Fruit fly (Drosophila melanogaster) whole organism, embryonic: ENCODE data around the gene CG15725.

Source experiments
- CG10366 ChIP-seq: fragments of 200-800 bp; sonication (Bioruptor generic); IDR thresholded peaks from 2 replicates; pipeline ENCODE4 v1.3.6; 2022; ENCODE audit warnings: missing biosample characterization, missing genetic modification characterization
- CG11398 ChIP-seq: fragments of 200-800 bp; sonication (Bioruptor generic); optimal IDR thresholded peaks from 2 replicates; lab custom pipeline; 2016; ENCODE audit warnings: missing biosample characterization, missing genetic modification characterization
- CG12104 ChIP-seq: fragments of 200-800 bp; sonication (Bioruptor generic); optimal IDR thresholded peaks from 3 replicates; lab custom pipeline; 2016; ENCODE audit warnings: missing biosample characterization, missing genetic modification characterization
- CG15479 ChIP-seq: fragments of 200-800 bp; sonication (Bioruptor generic); optimal IDR thresholded peaks from 3 replicates; lab custom pipeline; 2019; ENCODE audit warnings: missing biosample characterization, mild to moderate bottlenecking, missing genetic modification characterization, moderate library complexity
- CG1603 ChIP-seq: fragments of 200-800 bp; sonication (Bioruptor generic); optimal IDR thresholded peaks from 2 replicates; lab custom pipeline; 2019; ENCODE audit warnings: missing biosample characterization, mild to moderate bottlenecking, missing genetic modification characterization, moderate library complexity
- CG1832 ChIP-seq: fragments of 200-800 bp; sonication (Bioruptor generic); optimal IDR thresholded peaks from 2 replicates; lab custom pipeline; 2017; ENCODE audit warnings: missing biosample characterization, mild to moderate bottlenecking, missing genetic modification characterization, inconsistent platforms
- CG18619 ChIP-seq: fragments of 200-800 bp; sonication (Bioruptor generic); optimal IDR thresholded peaks from 3 replicates; lab custom pipeline; 2017; ENCODE audit warnings: missing biosample characterization, mild to moderate bottlenecking, missing genetic modification characterization
- CG2202 ChIP-seq: fragments of 200-800 bp; sonication (Bioruptor generic); optimal IDR thresholded peaks from 2 replicates; lab custom pipeline; 2018; ENCODE audit warnings: missing biosample characterization, mild to moderate bottlenecking, missing genetic modification characterization
- CG3407 ChIP-seq: fragments of 200-800 bp; sonication (Bioruptor generic); optimal IDR thresholded peaks from 2 replicates; lab custom pipeline; 2018; ENCODE audit warnings: missing biosample characterization, mild to moderate bottlenecking, missing genetic modification characterization
- CG34224 ChIP-seq: fragments of 200-800 bp; sonication (Bioruptor generic); IDR thresholded peaks from 3 replicates; pipeline ENCODE4 v1.3.6; 2022; ENCODE audit warnings: missing biosample characterization, missing genetic modification characterization; ENCODE audit not compliant: partially characterized antibody
- CG4404 ChIP-seq: fragments of 200-800 bp; sonication (Bioruptor generic); IDR thresholded peaks from 2 replicates; pipeline ENCODE4 v1.3.6; 2022; ENCODE audit warnings: missing biosample characterization, missing genetic modification characterization
- CG4617 ChIP-seq: fragments of 200-800 bp; sonication (Bioruptor generic); optimal IDR thresholded peaks from 3 replicates; lab custom pipeline; 2016; ENCODE audit warnings: missing biosample characterization, missing genetic modification characterization, borderline replicate concordance
- CG5245 ChIP-seq: fragments of 200-800 bp; sonication (Bioruptor generic); optimal IDR thresholded peaks from 3 replicates; lab custom pipeline; 2016; ENCODE audit warnings: missing biosample characterization, missing genetic modification characterization
- CG6175 ChIP-seq: fragments of 200-800 bp; sonication (Bioruptor generic); IDR thresholded peaks from 3 replicates; pipeline ENCODE4 v1.3.6; 2022; ENCODE audit warnings: missing biosample characterization, missing genetic modification characterization
- CG7745 ChIP-seq: fragments of 200-800 bp; sonication (Bioruptor generic); optimal IDR thresholded peaks from 2 replicates; lab custom pipeline; 2018; ENCODE audit warnings: missing biosample characterization, mild to moderate bottlenecking, missing genetic modification characterization, moderate library complexity
- CG7839 ChIP-seq: fragments of 200-800 bp; sonication (Bioruptor generic); optimal IDR thresholded peaks from 3 replicates; lab custom pipeline; 2018; ENCODE audit warnings: missing biosample characterization, mild to moderate bottlenecking, missing genetic modification characterization, moderate library complexity
- CG8290 ChIP-seq, 3 experiments: fragments of 200-800 bp; sonication (Bioruptor generic); optimal IDR thresholded peaks; 2 replicates each; lab custom pipeline; 2016 to 2019; ENCODE audit warnings: missing biosample characterization in 3 of 3, missing genetic modification characterization in 3 of 3, mild to moderate bottlenecking in 2 of 3, moderate library complexity in 1 of 3
- CG8478 ChIP-seq: fragments of >200 bp; optimal IDR thresholded peaks from 2 replicates; lab custom pipeline; 2018
- CG8944 ChIP-seq: fragments of 200-800 bp; sonication (Bioruptor generic); optimal IDR thresholded peaks from 3 replicates; lab custom pipeline; 2016; ENCODE audit warnings: missing biosample characterization, missing genetic modification characterization
- CG9797 ChIP-seq: fragments of 200-800 bp; sonication (Bioruptor generic); optimal IDR thresholded peaks from 3 replicates; lab custom pipeline; 2018; ENCODE audit warnings: missing biosample characterization, mild to moderate bottlenecking, missing genetic modification characterization
- CTCF ChIP-seq: fragments of 200-800 bp; sonication (Bioruptor generic); optimal IDR thresholded peaks from 2 replicates; lab custom pipeline; 2017; ENCODE audit warnings: missing biosample characterization, mild to moderate bottlenecking, missing genetic modification characterization, moderate library complexity
- Dek ChIP-seq: fragments of 200-800 bp; sonication (Bioruptor generic); optimal IDR thresholded peaks from 3 replicates; lab custom pipeline; 2019; ENCODE audit warnings: missing biosample characterization, mild to moderate bottlenecking, missing genetic modification characterization, moderate library complexity
- Dp ChIP-seq: fragments of 200-800 bp; sonication (Bioruptor generic); optimal IDR thresholded peaks from 2 replicates; lab custom pipeline; 2018; ENCODE audit warnings: missing biosample characterization, mild to moderate bottlenecking, missing genetic modification characterization, moderate library complexity
- HLHmδ ChIP-seq: fragments of 200-800 bp; sonication (Bioruptor generic); optimal IDR thresholded peaks from 2 replicates; lab custom pipeline; 2018; ENCODE audit warnings: missing biosample characterization, mild to moderate bottlenecking, missing genetic modification characterization, moderate library complexity
- Hr51 ChIP-seq, 2 experiments: fragments of 200-800 bp; sonication (Bioruptor generic); optimal IDR thresholded peaks; 2 replicates in 1 of 2; 3 replicates in 1 of 2; lab custom pipeline; 2016 to 2018; ENCODE audit warnings: missing biosample characterization in 2 of 2, missing genetic modification characterization in 2 of 2, mild to moderate bottlenecking in 1 of 2, moderate library complexity in 1 of 2
- Hsf ChIP-seq: fragments of 200-800 bp; sonication (Bioruptor generic); optimal IDR thresholded peaks from 3 replicates; lab custom pipeline; 2016; ENCODE audit warnings: missing biosample characterization, missing genetic modification characterization
- Kr ChIP-seq: fragments of 200-800 bp; sonication (Bioruptor generic); optimal IDR thresholded peaks from 2 replicates; lab custom pipeline; 2017; ENCODE audit warnings: missing biosample characterization, mild to moderate bottlenecking, missing genetic modification characterization
- Lpt ChIP-seq: fragments of >200 bp; optimal IDR thresholded peaks from 2 replicates; lab custom pipeline; 2018; ENCODE audit warnings: missing biosample characterization, missing genetic modification characterization
- NC2β ChIP-seq: fragments of 200-800 bp; sonication (Bioruptor generic); optimal IDR thresholded peaks from 2 replicates; lab custom pipeline; 2016; ENCODE audit warnings: missing biosample characterization, missing genetic modification characterization
- Nf-YA ChIP-seq: fragments of 200-800 bp; sonication (Bioruptor generic); IDR thresholded peaks from 2 replicates; pipeline ENCODE4 v1.3.6; 2022; ENCODE audit warnings: missing biosample characterization, missing genetic modification characterization
- Nf-YB ChIP-seq: fragments of 200-800 bp; sonication (Bioruptor generic); optimal IDR thresholded peaks from 3 replicates; lab custom pipeline; 2019; ENCODE audit warnings: missing biosample characterization, mild to moderate bottlenecking, missing genetic modification characterization, moderate library complexity
- Trl ChIP-seq, 3 experiments: fragments of >200 bp in 2 of 3; fragments of 200-800 bp in 1 of 3; sonication (Bioruptor generic) in 1 of 3; optimal IDR thresholded peaks; 2 replicates in 1 of 3; 3 replicates in 2 of 3; lab custom pipeline; 2016 to 2017; ENCODE audit warnings: missing biosample characterization in 1 of 3, missing genetic modification characterization in 1 of 3
- abd-A ChIP-seq: fragments of 200-800 bp; sonication (Bioruptor generic); optimal IDR thresholded peaks from 3 replicates; lab custom pipeline; 2019; ENCODE audit warnings: missing biosample characterization, mild to moderate bottlenecking, missing genetic modification characterization, moderate library complexity
- cad ChIP-seq: fragments of >200 bp; optimal IDR thresholded peaks from 2 replicates; lab custom pipeline; 2017; ENCODE audit warnings: missing biosample characterization, missing genetic modification characterization
- chinmo ChIP-seq: fragments of 200-800 bp; sonication (Bioruptor generic); IDR thresholded peaks from 4 replicates; pipeline ENCODE4 v1.3.6; 2022; ENCODE audit warnings: missing biosample characterization, missing genetic modification characterization; ENCODE audit not compliant: partially characterized antibody
- fd64A ChIP-seq: fragments of 200-800 bp; sonication (Bioruptor generic); optimal IDR thresholded peaks from 3 replicates; lab custom pipeline; 2018; ENCODE audit warnings: missing biosample characterization, mild to moderate bottlenecking, missing genetic modification characterization
- ham ChIP-seq: fragments of 200-800 bp; sonication (Bioruptor generic); IDR thresholded peaks from 2 replicates; pipeline ENCODE4 v1.3.6; 2022; ENCODE audit warnings: missing biosample characterization, missing genetic modification characterization
- hkb ChIP-seq, 2 experiments: fragments of 200-800 bp in 1 of 2; fragments of >200 bp in 1 of 2; sonication (Bioruptor generic) in 1 of 2; IDR thresholded peaks in 1 of 2; optimal IDR thresholded peaks in 1 of 2; 2 replicates each; pipeline versions ENCODE4 v1.3.6 to Lab custom; 2017 to 2022; ENCODE audit warnings: missing biosample characterization in 1 of 2, missing genetic modification characterization in 1 of 2
- knrl ChIP-seq: fragments of 200-800 bp; sonication (Bioruptor generic); IDR thresholded peaks from 3 replicates; pipeline ENCODE4 v1.3.6; 2022; ENCODE audit warnings: missing biosample characterization, missing genetic modification characterization; ENCODE audit not compliant: partially characterized antibody
- oc ChIP-seq: fragments of 200-800 bp; sonication (Bioruptor generic); optimal IDR thresholded peaks from 2 replicates; lab custom pipeline; 2018; ENCODE audit warnings: missing biosample characterization, mild to moderate bottlenecking, missing genetic modification characterization, moderate library complexity
- pan ChIP-seq, 4 experiments: fragments of >200 bp in 3 of 4; fragments of 200-800 bp in 1 of 4; sonication (Bioruptor generic) in 1 of 4; optimal IDR thresholded peaks in 3 of 4; IDR thresholded peaks in 1 of 4; 2 replicates each; pipeline versions ENCODE4 v1.3.6 to Lab custom; 2017 to 2022; ENCODE audit warnings: missing biosample characterization in 2 of 4, missing genetic modification characterization in 2 of 4, mixed read lengths in 1 of 4
- pho ChIP-seq: fragments of 200-800 bp; sonication (Bioruptor generic); optimal IDR thresholded peaks from 2 replicates; lab custom pipeline; 2016; ENCODE audit warnings: missing biosample characterization, missing genetic modification characterization
- shn ChIP-seq: fragments of 200-800 bp; sonication (Bioruptor generic); optimal IDR thresholded peaks from 3 replicates; lab custom pipeline; 2016; ENCODE audit warnings: missing biosample characterization, missing genetic modification characterization
- sna ChIP-seq: fragments of 200-800 bp; sonication (Bioruptor generic); IDR thresholded peaks from 2 replicates; pipeline ENCODE4 v1.3.6; 2022; ENCODE audit warnings: missing biosample characterization, missing genetic modification characterization; ENCODE audit not compliant: partially characterized antibody
- tll ChIP-seq, 2 experiments: fragments of 200-800 bp in 1 of 2; fragments of >200 bp in 1 of 2; sonication (Bioruptor generic) in 1 of 2; optimal IDR thresholded peaks; 2 replicates each; lab custom pipeline; 2017 to 2019; ENCODE audit warnings: missing biosample characterization in 2 of 2, missing genetic modification characterization in 2 of 2, mild to moderate bottlenecking in 1 of 2, moderate library complexity in 1 of 2
- ttk ChIP-seq: fragments of 200-800 bp; sonication (Bioruptor generic); IDR thresholded peaks from 2 replicates; pipeline ENCODE4 v2.1.2; 2022; ENCODE audit warnings: missing biosample characterization, missing genetic modification characterization
- tx ChIP-seq: fragments of 200-800 bp; sonication (Bioruptor generic); optimal IDR thresholded peaks from 2 replicates; lab custom pipeline; 2016; ENCODE audit warnings: missing biosample characterization, missing genetic modification characterization
- usp ChIP-seq: fragments of >200 bp; optimal IDR thresholded peaks from 2 replicates; lab custom pipeline; 2017; ENCODE audit warnings: missing biosample characterization, missing genetic modification characterization
- yki ChIP-seq: fragments of >200 bp; optimal IDR thresholded peaks from 3 replicates; lab custom pipeline; 2018

Gene CG15725

DNA sequence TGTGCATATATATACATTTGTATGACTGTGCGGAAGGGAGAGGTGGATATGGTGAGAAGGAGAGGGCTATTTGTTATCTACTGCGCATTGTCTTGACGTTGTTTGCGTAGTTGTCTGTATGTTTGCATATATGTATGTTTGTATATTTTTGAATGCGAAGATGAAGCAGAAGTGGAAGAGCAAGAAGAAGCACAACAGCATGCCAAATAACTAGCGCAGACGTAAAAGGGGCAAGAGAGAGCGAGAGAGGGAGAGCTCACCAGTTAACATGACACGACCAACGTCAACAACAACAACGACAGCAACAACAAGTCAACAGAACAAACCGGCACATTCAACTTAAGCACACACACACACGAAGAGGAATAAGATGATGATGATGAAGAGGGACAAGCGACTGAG lies 46.1 kb downstream of the CG15725 start (continued):
- TF ChIP-seq CG8478 (lab: Kevin White, UChicago) (no peak), hkb (optimal IDR thresholded peaks at IDR 0.05; lab: Kevin White, UChicago) (no peak), hkb (GFP tag; IDR thresholded peaks at IDR 0.05; lab: Robert Waterston, UW) (no peak), ham (GFP tag; lab: Robert Waterston, UW) (no peak), CG18619 (no peak), Nf-YA (GFP tag; lab: Robert Waterston, UW) (no peak), CG4404 (GFP tag; lab: Robert Waterston, UW) (no peak), Nf-YB (no peak), Hr51 (GFP tag; optimal IDR thresholded peaks at IDR 0.05; lab: Kevin White, UChicago) (no peak), Lpt (no peak), CG8290 (GFP tag; optimal IDR thresholded peaks at IDR 0.05; lab: Kevin White, UChicago) (no peak), CG8290 (tag; optimal IDR thresholded peaks at IDR 0.05; lab: Kevin White, UChicago) (peak in 1 of 2 experiments; percentile 32), tll (GFP tag; optimal IDR thresholded peaks at IDR 0.05; lab: Kevin White, UChicago) (peak in 1 of 2 experiments; percentile 93), CG4617 (no peak), HLHmδ (peak; percentile 16), Kr (peak; percentile 65), chinmo (GFP tag; lab: Robert Waterston, UW) (peak; percentile 97), CG9797 (GFP tag; lab: Kevin White, UChicago) (no peak), Trl (optimal IDR thresholded peaks at IDR 0.05; lab: Kevin White, UChicago) (peak; percentile 60 to 85), Trl (GFP tag; optimal IDR thresholded peaks at IDR 0.05; lab: Kevin White, UChicago) (no peak), sna (GFP tag; lab: Robert Waterston, UW) (0 out of 2 replicates have a peak, but pooled peaks have one; percentile 14), usp (GFP tag; lab: Kevin White, UChicago) (no peak), CG12104 (no peak), CG7745 (tag; lab: Kevin White, UChicago) (no peak)

DNA sequence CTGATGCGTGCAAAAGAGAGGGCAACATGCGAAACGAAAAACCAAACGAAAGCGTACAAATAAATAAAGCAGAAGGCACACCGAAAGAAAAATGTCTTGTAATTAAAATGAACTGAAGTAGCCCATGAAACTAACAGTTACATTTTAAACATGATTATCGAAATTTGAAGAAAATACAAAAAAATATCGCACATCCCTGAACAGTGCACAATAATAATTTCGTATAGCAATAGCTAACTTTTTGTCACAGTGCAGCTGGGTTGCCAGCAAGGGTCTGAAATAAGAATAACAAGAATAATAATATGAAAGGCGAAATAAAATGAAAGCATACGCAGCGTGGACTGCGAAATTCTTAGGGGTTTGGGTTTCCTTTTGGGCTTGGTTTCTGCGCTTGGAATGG lies 46.5 kb downstream of the CG15725 start:
- TF ChIP-seq knrl (no peak), oc (tag; lab: Kevin White, UChicago) (peak; percentile 98), pho (GFP tag; lab: Kevin White, UChicago) (peak; percentile 99), Dp (GFP tag; lab: Kevin White, UChicago) (peak; percentile 25), cad (GFP tag; lab: Kevin White, UChicago) (no peak), CTCF (GFP tag; lab: Kevin White, UChicago) (peak; percentile 41), CG10366 (GFP tag; lab: Robert Waterston, UW) (peak; percentile 99), ham (GFP tag; lab: Robert Waterston, UW) (peak; percentile 97), CG34224 (GFP tag; lab: Robert Waterston, UW) (no peak), CG2202 (tag; lab: Kevin White, UChicago) (peak; percentile 66), yki (lab: Kevin White, UChicago) (no peak), abd-A (peak; percentile 91), CG11398 (GFP tag; lab: Kevin White, UChicago) (peak; percentile 99), shn (GFP tag; lab: Kevin White, UChicago) (peak; percentile 99), Dek (tag; lab: Kevin White, UChicago) (peak; percentile 99), NC2β (peak; percentile 99), tx (GFP tag; lab: Kevin White, UChicago) (peak; percentile 99), Hsf (peak; percentile 100), CG6175 (GFP tag; lab: Robert Waterston, UW) (peak; percentile 98), fd64A (GFP tag; lab: Kevin White, UChicago) (peak; percentile 90), CG3407 (peak; percentile 97), CG8944 (GFP tag; lab: Kevin White, UChicago) (peak; percentile 99), ttk (peak; percentile 99), CG15479 (no peak), CG1603 (peak; percentile 98), CG5245 (GFP tag; lab: Kevin White, UChicago) (peak; percentile 99), CG4617 (peak; percentile 99), CG7839 (tag; lab: Kevin White, UChicago) (peak; percentile 99), CG1832 (no peak), pan (optimal IDR thresholded peaks at IDR 0.05; lab: Kevin White, UChicago) (no peak), pan (GFP tag; optimal IDR thresholded peaks at IDR 0.05 in 1 of 2, IDR thresholded peaks at IDR 0.05 in 1 of 2) (peak in 1 of 2 experiments; percentile 99)
